Worm (Caenorhabditis elegans): Measurements from ENCODE around the gene cyp-34A10.

DNA sequence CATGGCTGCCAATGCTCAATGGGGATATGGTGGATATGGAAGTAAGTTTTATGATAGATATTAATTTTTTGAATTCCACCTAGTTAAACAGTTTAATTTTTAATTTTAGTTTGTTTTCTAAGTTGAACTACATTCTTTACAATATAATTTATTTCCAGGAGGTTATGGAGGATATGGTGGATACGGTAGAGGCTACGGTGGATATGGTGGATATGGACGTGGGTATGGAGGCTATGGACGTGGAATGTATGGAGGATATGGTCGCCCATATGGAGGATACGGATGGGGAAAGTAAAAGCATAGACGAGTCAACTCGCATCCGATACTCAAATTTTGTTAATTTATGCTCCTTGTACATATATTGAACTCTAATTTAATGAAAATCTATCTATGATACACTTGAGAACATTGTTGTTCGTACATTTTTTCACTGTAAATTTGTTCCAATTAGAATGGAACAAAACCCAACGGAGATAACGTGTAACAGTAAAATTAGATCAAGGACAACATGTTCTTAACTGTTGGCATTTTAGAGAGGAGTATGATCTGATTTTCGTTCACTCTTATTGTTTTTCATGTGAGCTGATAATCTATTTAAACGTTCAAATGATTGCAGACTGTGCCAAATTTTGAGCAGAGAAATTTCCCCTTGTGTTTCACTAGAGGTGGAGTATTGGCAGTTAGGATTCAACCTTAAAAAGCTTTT lies 7.6 kb upstream of the cyp-34A10 start:
- TF ChIP-seq T22C8.4 (GFP tag; IDR thresholded peaks at IDR 0.05) (no peak), flt-1 (GFP tag; IDR thresholded peaks at IDR 0.05) (no peak)
